Worm (Caenorhabditis elegans) whole organism, late embryonic: ENCODE results near the gene F10E9.10.

Experiments
- C08G9.2 ChIP-seq: sonication (generic microtip); optimal IDR thresholded peaks from 2 replicates; lab custom pipeline; 2016; ENCODE audit warnings: mild to moderate bottlenecking, missing genetic modification characterization, moderate library complexity, missing compliant biosample characterization
- C38D4.7 ChIP-seq: fragments of 200-800 bp; sonication (Bioruptor generic); optimal IDR thresholded peaks from 2 replicates; lab custom pipeline; 2018; ENCODE audit warnings: mild to moderate bottlenecking, missing genetic modification characterization, moderate library complexity, missing compliant biosample characterization
- F13H6.1 ChIP-seq: sonication (generic microtip); optimal IDR thresholded peaks from 2 replicates; lab custom pipeline; 2016; ENCODE audit warnings: missing genetic modification characterization, missing compliant biosample characterization
- Y22D7AL.16 ChIP-seq: sonication (generic microtip); optimal IDR thresholded peaks from 2 replicates; lab custom pipeline; 2016; ENCODE audit warnings: missing genetic modification characterization, missing compliant biosample characterization
- ahr-1 ChIP-seq: sonication (generic microtip); optimal IDR thresholded peaks from 2 replicates; lab custom pipeline; 2016; ENCODE audit warnings: missing genetic modification characterization, missing compliant biosample characterization
- ama-1 ChIP-seq: fragments of 150-350 bp; optimal IDR thresholded peaks from 2 replicates; lab custom pipeline; 2014
- ceh-18 ChIP-seq: sonication (generic microtip); optimal IDR thresholded peaks from 2 replicates; lab custom pipeline; 2016; ENCODE audit warnings: missing genetic modification characterization, missing compliant biosample characterization
- ceh-30 ChIP-seq: fragments of 150-350 bp; optimal IDR thresholded peaks from 2 replicates; lab custom pipeline; 2014; ENCODE audit warnings: missing biosample characterization, missing genetic modification characterization
- ceh-31 ChIP-seq: sonication (generic microtip); optimal IDR thresholded peaks from 2 replicates; lab custom pipeline; 2016; ENCODE audit warnings: missing genetic modification characterization, missing compliant biosample characterization
- ceh-34 ChIP-seq: sonication (generic microtip); optimal IDR thresholded peaks from 2 replicates; lab custom pipeline; 2016; ENCODE audit warnings: mild to moderate bottlenecking, missing genetic modification characterization, missing compliant biosample characterization
- ceh-48 ChIP-seq: sonication (generic microtip); optimal IDR thresholded peaks from 2 replicates; lab custom pipeline; 2016; ENCODE audit warnings: missing genetic modification characterization, inconsistent platforms, missing compliant biosample characterization
- ceh-6 ChIP-seq: fragments of 200-800 bp; sonication (Bioruptor generic); optimal IDR thresholded peaks from 2 replicates; lab custom pipeline; 2018; ENCODE audit warnings: mild to moderate bottlenecking, missing genetic modification characterization, missing compliant biosample characterization
- ceh-9 ChIP-seq: sonication (generic microtip); optimal IDR thresholded peaks from 2 replicates; lab custom pipeline; 2016; ENCODE audit warnings: mild to moderate bottlenecking, missing genetic modification characterization, inconsistent platforms, missing compliant biosample characterization
- che-1 ChIP-seq: sonication (generic microtip); optimal IDR thresholded peaks from 2 replicates; lab custom pipeline; 2016; ENCODE audit warnings: mild to moderate bottlenecking, missing genetic modification characterization, missing compliant biosample characterization
- dmd-4 ChIP-seq: sonication (generic microtip); optimal IDR thresholded peaks from 2 replicates; lab custom pipeline; 2016; ENCODE audit warnings: borderline replicate concordance, missing genetic modification characterization, missing compliant biosample characterization
- dve-1 ChIP-seq: sonication (generic microtip); optimal IDR thresholded peaks from 2 replicates; lab custom pipeline; 2017; ENCODE audit warnings: antibody characterized with exemption, mild to moderate bottlenecking, missing genetic modification characterization, missing compliant biosample characterization
- elt-2 ChIP-seq: sonication (generic microtip); optimal IDR thresholded peaks from 2 replicates; lab custom pipeline; 2016; ENCODE audit warnings: missing genetic modification reagents, missing genetic modification characterization, missing compliant biosample characterization
- elt-4 ChIP-seq: sonication (generic microtip); optimal IDR thresholded peaks from 2 replicates; lab custom pipeline; 2016; ENCODE audit warnings: missing genetic modification characterization, missing compliant biosample characterization
- ets-4 ChIP-seq: sonication (generic microtip); optimal IDR thresholded peaks from 2 replicates; lab custom pipeline; 2016; ENCODE audit warnings: missing genetic modification characterization, missing compliant biosample characterization
- eyg-1 ChIP-seq: sonication (generic microtip); optimal IDR thresholded peaks from 2 replicates; lab custom pipeline; 2016; ENCODE audit warnings: missing genotype, missing genetic modification characterization, missing compliant biosample characterization
- fax-1 ChIP-seq: sonication (generic microtip); optimal IDR thresholded peaks from 2 replicates; lab custom pipeline; 2016; ENCODE audit warnings: missing genotype, missing genetic modification characterization, missing compliant biosample characterization
- fkh-10 ChIP-seq: fragments of 150-350 bp; optimal IDR thresholded peaks from 2 replicates; lab custom pipeline; 2014; ENCODE audit warnings: missing biosample characterization, missing genetic modification reagents, missing genetic modification characterization
- fkh-6 ChIP-seq: sonication (generic microtip); optimal IDR thresholded peaks from 2 replicates; lab custom pipeline; 2016; ENCODE audit warnings: missing genetic modification characterization, missing compliant biosample characterization
- hlh-15 ChIP-seq: sonication (generic microtip); optimal IDR thresholded peaks from 2 replicates; lab custom pipeline; 2016; ENCODE audit warnings: missing genetic modification characterization, missing compliant biosample characterization
- hlh-30 ChIP-seq: sonication (generic microtip); optimal IDR thresholded peaks from 2 replicates; lab custom pipeline; 2017; ENCODE audit warnings: antibody characterized with exemption, missing genetic modification characterization, missing compliant biosample characterization; ENCODE audit not compliant: insufficient read depth
- hlh-6 ChIP-seq: sonication (generic microtip); optimal IDR thresholded peaks from 2 replicates; lab custom pipeline; 2016; ENCODE audit warnings: missing genotype, missing genetic modification characterization, missing compliant biosample characterization
- lim-6 ChIP-seq: sonication (generic microtip); optimal IDR thresholded peaks from 2 replicates; lab custom pipeline; 2016; ENCODE audit warnings: missing genetic modification characterization, missing compliant biosample characterization
- lin-11 ChIP-seq: fragments of 200-800 bp; sonication (Bioruptor generic); optimal IDR thresholded peaks from 2 replicates; lab custom pipeline; 2018; ENCODE audit warnings: mild to moderate bottlenecking, missing genetic modification characterization, missing compliant biosample characterization
- nfya-1 ChIP-seq: sonication (generic microtip); optimal IDR thresholded peaks from 2 replicates; lab custom pipeline; 2017; ENCODE audit warnings: missing genetic modification characterization, mild to moderate bottlenecking, missing compliant biosample characterization, antibody characterized with exemption, moderate library complexity
- npax-4 ChIP-seq: sonication (generic microtip); optimal IDR thresholded peaks from 2 replicates; lab custom pipeline; 2016; ENCODE audit warnings: missing genetic modification characterization, missing compliant biosample characterization
- odd-2 ChIP-seq: sonication (generic microtip); optimal IDR thresholded peaks from 2 replicates; lab custom pipeline; 2017; ENCODE audit warnings: antibody characterized with exemption, mild to moderate bottlenecking, missing genetic modification characterization, missing compliant biosample characterization
- pat-9 ChIP-seq: fragments of 200-800 bp; sonication (Bioruptor generic); optimal IDR thresholded peaks from 2 replicates; lab custom pipeline; 2018; ENCODE audit warnings: mild to moderate bottlenecking, missing genetic modification characterization, moderate library complexity, missing compliant biosample characterization
- pax-1 ChIP-seq: fragments of 150-350 bp; optimal IDR thresholded peaks from 2 replicates; lab custom pipeline; 2014; ENCODE audit warnings: missing biosample characterization, missing genetic modification characterization
- pha-2 ChIP-seq: sonication (generic microtip); optimal IDR thresholded peaks from 2 replicates; lab custom pipeline; 2017; ENCODE audit warnings: mild to moderate bottlenecking, missing genetic modification characterization, missing compliant biosample characterization
- pha-4 ChIP-seq: fragments of 150-350 bp; optimal IDR thresholded peaks from 2 replicates; lab custom pipeline; 2018; ENCODE audit warnings: missing biosample characterization, missing genetic modification reagents, missing genetic modification characterization
- pqm-1 ChIP-seq: sonication (generic microtip); optimal IDR thresholded peaks from 2 replicates; lab custom pipeline; 2016; ENCODE audit warnings: missing genetic modification characterization, missing compliant biosample characterization
- pros-1 ChIP-seq: fragments of 150-350 bp; optimal IDR thresholded peaks from 2 replicates; lab custom pipeline; 2014; ENCODE audit warnings: missing biosample characterization, missing genetic modification reagents, missing genetic modification characterization
- ref-2 ChIP-seq: sonication (generic microtip); optimal IDR thresholded peaks from 2 replicates; lab custom pipeline; 2016; ENCODE audit warnings: missing genetic modification characterization, missing compliant biosample characterization
- sox-2 ChIP-seq: fragments of 200-800 bp; sonication (Bioruptor generic); IDR thresholded peaks from 2 replicates; pipeline ENCODE4 v1.3.6; 2022; ENCODE audit warnings: missing genetic modification reagents, missing genetic modification characterization, missing compliant biosample characterization
- sox-4 ChIP-seq: sonication (generic microtip); optimal IDR thresholded peaks from 2 replicates; lab custom pipeline; 2017; ENCODE audit warnings: mild to moderate bottlenecking, missing genetic modification characterization, inconsistent platforms, missing compliant biosample characterization
- syd-9 ChIP-seq: sonication (generic microtip); optimal IDR thresholded peaks from 2 replicates; lab custom pipeline; 2016; ENCODE audit warnings: mild to moderate bottlenecking, missing genetic modification characterization, moderate library complexity, missing compliant biosample characterization
- ttx-3 ChIP-seq: sonication (generic microtip); optimal IDR thresholded peaks from 2 replicates; lab custom pipeline; 2016; ENCODE audit warnings: missing genetic modification reagents, missing genetic modification characterization, missing compliant biosample characterization
- unc-42 ChIP-seq: sonication (generic microtip); optimal IDR thresholded peaks from 2 replicates; lab custom pipeline; 2016; ENCODE audit warnings: missing genotype, missing genetic modification characterization, missing compliant biosample characterization
- unc-55 ChIP-seq: sonication (generic microtip); optimal IDR thresholded peaks from 2 replicates; lab custom pipeline; 2017; ENCODE audit warnings: missing biosample characterization, missing genetic modification reagents, missing genetic modification characterization
- unc-86 ChIP-seq: sonication (generic microtip); optimal IDR thresholded peaks from 2 replicates; lab custom pipeline; 2016; ENCODE audit warnings: missing genetic modification characterization, missing compliant biosample characterization
- zip-5 ChIP-seq: sonication (generic microtip); optimal IDR thresholded peaks from 2 replicates; lab custom pipeline; 2016; ENCODE audit warnings: missing genetic modification characterization, missing compliant biosample characterization
- ztf-16 ChIP-seq: sonication (generic microtip); optimal IDR thresholded peaks from 2 replicates; lab custom pipeline; 2017; ENCODE audit warnings: missing genetic modification characterization, missing compliant biosample characterization

F10E9.10 gene

DNA sequence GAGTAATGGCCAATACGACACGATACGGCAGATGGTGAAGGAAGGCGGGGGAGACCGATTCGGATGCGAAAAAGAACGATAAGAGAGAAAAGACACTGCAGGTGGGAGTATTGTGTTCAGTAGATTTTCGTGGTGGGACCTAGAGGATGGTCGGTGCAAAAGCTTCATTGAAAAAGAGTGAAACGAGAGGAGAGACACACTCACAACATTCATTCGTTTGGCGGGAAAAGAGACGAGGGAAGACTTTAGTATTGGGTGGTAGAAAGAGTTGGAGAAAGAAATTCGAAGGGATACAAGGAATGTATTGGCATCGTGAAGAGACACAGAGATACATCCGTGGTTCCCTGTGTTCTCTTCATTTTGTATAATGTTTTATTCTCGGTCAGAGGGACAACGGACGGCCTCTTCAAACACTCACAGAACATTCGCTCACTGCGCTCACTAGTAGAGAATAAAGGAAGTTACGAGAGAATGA, 36.4 kb upstream of the F10E9.10 start (continued):
- TF ChIP-seq C38D4.7 (GFP tag; lab: Kevin White, UChicago): no peak
- no peak for TF ChIP-seq elt-4 (tag; lab: Kevin White, UChicago)
- no peak for TF ChIP-seq C08G9.2 (tag; lab: Kevin White, UChicago)
- no peak for TF ChIP-seq odd-2 (tag; lab: Kevin White, UChicago)
- TF ChIP-seq zip-5 (tag; lab: Kevin White, UChicago): no peak
- TF ChIP-seq ceh-6: no peak
- TF ChIP-seq npax-4 (tag; lab: Kevin White, UChicago): no peak
- no peak for TF ChIP-seq pqm-1 (tag; lab: Kevin White, UChicago)
- no peak for TF ChIP-seq unc-86 (tag; lab: Kevin White, UChicago)
- no peak for TF ChIP-seq ets-4 (tag; lab: Kevin White, UChicago)
- peak; percentile 40 for TF ChIP-seq pros-1
- peak; percentile 14 for TF ChIP-seq elt-2 (tag; lab: Kevin White, UChicago)
- TF ChIP-seq ahr-1 (tag; lab: Kevin White, UChicago): no peak
- TF ChIP-seq ztf-16: no peak
- TF ChIP-seq hlh-6 (tag; lab: Kevin White, UChicago): peak; percentile 25
- peak; percentile 14 for TF ChIP-seq unc-55 (GFP tag; lab: Kevin White, UChicago)
- TF ChIP-seq pat-9 (tag; lab: Kevin White, UChicago): no peak
- no peak for TF ChIP-seq ceh-30 (tag; lab: Kevin White, UChicago)
- no peak for TF ChIP-seq fkh-10 (GFP tag; lab: Kevin White, UChicago)
- TF ChIP-seq nfya-1 (tag; lab: Kevin White, UChicago): peak; percentile 87
- peak; percentile 55 for TF ChIP-seq eyg-1 (tag; lab: Kevin White, UChicago)
- no peak for TF ChIP-seq dmd-4
- no peak for TF ChIP-seq Y22D7AL.16 (tag; lab: Kevin White, UChicago)
- peak; percentile 26 for TF ChIP-seq ref-2 (tag; lab: Kevin White, UChicago)
- peak; percentile 10 for TF ChIP-seq hlh-30
- peak; percentile 8 for TF ChIP-seq lin-11 (tag; lab: Kevin White, UChicago)
- no peak for TF ChIP-seq ceh-9
- TF ChIP-seq fax-1 (tag; lab: Kevin White, UChicago): no peak
- TF ChIP-seq hlh-15 (tag; lab: Kevin White, UChicago): no peak
- no peak for TF ChIP-seq pha-2 (tag; lab: Kevin White, UChicago)
- TF ChIP-seq lim-6 (tag; lab: Kevin White, UChicago): no peak
- TF ChIP-seq ceh-18 (tag; lab: Kevin White, UChicago): peak; percentile 81
- TF ChIP-seq fkh-6 (tag; lab: Kevin White, UChicago): no peak
- TF ChIP-seq ceh-34 (tag; lab: Kevin White, UChicago): peak; percentile 70
- TF ChIP-seq unc-42 (tag; lab: Kevin White, UChicago): peak; percentile 55
- no peak; the same call in 1 of the 2 replicates for TF ChIP-seq sox-2 (GFP tag; lab: Robert Waterston, UW)
- TF ChIP-seq ceh-31 (tag; lab: Kevin White, UChicago): peak; percentile 85
- no peak for TF ChIP-seq ama-1 (lab: Kevin White, UChicago)
- TF ChIP-seq dve-1: no peak
- TF ChIP-seq ceh-48: no peak
- no peak for TF ChIP-seq sox-4 (tag; lab: Kevin White, UChicago)
- no peak for TF ChIP-seq pha-4 (tag; lab: Kevin White, UChicago)
- no peak for TF ChIP-seq ttx-3 (tag; lab: Kevin White, UChicago)
- TF ChIP-seq pax-1 (tag; lab: Kevin White, UChicago): no peak
- TF ChIP-seq syd-9 (tag; lab: Kevin White, UChicago): peak; percentile 56
- TF ChIP-seq che-1 (tag; lab: Kevin White, UChicago): peak; percentile 12
- no peak for TF ChIP-seq F13H6.1 (tag; lab: Kevin White, UChicago)
